Fruit fly (Drosophila melanogaster) whole organism, adult: Measurements from ENCODE around the gene CG42553.

ENCODE experiments used
- CG11617 ChIP-seq: fragments of 200-800 bp; sonication (Bioruptor generic); optimal IDR thresholded peaks from 2 replicates; lab custom pipeline; 2017; ENCODE audit warnings: mild to moderate bottlenecking, missing biosample characterization, missing genetic modification reagents, missing genetic modification characterization
- CG12768 ChIP-seq: fragments of 200-800 bp; sonication (Bioruptor generic); optimal IDR thresholded peaks from 2 replicates; lab custom pipeline; 2017; ENCODE audit warnings: missing biosample characterization, missing genetic modification characterization, mild to moderate bottlenecking, moderate library complexity, missing genetic modification reagents
- CG14711 ChIP-seq: fragments of 200-800 bp; sonication (Bioruptor generic); optimal IDR thresholded peaks from 2 replicates; lab custom pipeline; 2018; ENCODE audit warnings: missing biosample characterization, mild to moderate bottlenecking, missing genetic modification characterization, moderate library complexity
- CG1620 ChIP-seq: fragments of 200-800 bp; sonication (Bioruptor generic); optimal IDR thresholded peaks from 2 replicates; lab custom pipeline; 2016; ENCODE audit warnings: missing biosample characterization, missing genetic modification characterization
- CG33017 ChIP-seq: fragments of 200-800 bp; sonication (Bioruptor generic); optimal IDR thresholded peaks from 2 replicates; lab custom pipeline; 2018; ENCODE audit warnings: missing biosample characterization, mild to moderate bottlenecking, missing genetic modification characterization, moderate library complexity
- CG5204 ChIP-seq: fragments of 200-800 bp; sonication (Bioruptor generic); optimal IDR thresholded peaks from 2 replicates; lab custom pipeline; 2016; ENCODE audit warnings: missing biosample characterization, missing genetic modification characterization
- CG7045 ChIP-seq: fragments of 200-800 bp; sonication (Bioruptor generic); optimal IDR thresholded peaks from 2 replicates; lab custom pipeline; 2017; ENCODE audit warnings: missing biosample characterization, mild to moderate bottlenecking, missing genetic modification characterization
- CG7101 ChIP-seq: fragments of 200-800 bp; sonication (Bioruptor generic); optimal IDR thresholded peaks from 2 replicates; lab custom pipeline; 2018; ENCODE audit warnings: missing biosample characterization, mild to moderate bottlenecking, missing genetic modification characterization, moderate library complexity
- Clk ChIP-seq: fragments of 200-800 bp; sonication (Bioruptor generic); optimal IDR thresholded peaks from 2 replicates; lab custom pipeline; 2017; ENCODE audit warnings: missing biosample characterization, missing genetic modification characterization
- Crg-1 ChIP-seq: fragments of 200-800 bp; sonication (Bioruptor generic); optimal IDR thresholded peaks from 2 replicates; lab custom pipeline; 2016; ENCODE audit warnings: missing biosample characterization, missing genetic modification characterization
- Hr96 ChIP-seq: fragments of 200-800 bp; sonication (Bioruptor generic); optimal IDR thresholded peaks from 2 replicates; lab custom pipeline; 2016; ENCODE audit warnings: missing biosample characterization, missing genetic modification characterization
- Mnt ChIP-seq: fragments of 200-800 bp; sonication (Bioruptor generic); optimal IDR thresholded peaks from 2 replicates; lab custom pipeline; 2016; ENCODE audit warnings: missing biosample characterization, mild to moderate bottlenecking, missing genetic modification characterization
- bab1 ChIP-seq: fragments of 200-800 bp; sonication (Bioruptor generic); optimal IDR thresholded peaks from 3 replicates; lab custom pipeline; 2019; ENCODE audit warnings: missing biosample characterization, mild to moderate bottlenecking, missing genetic modification characterization, moderate library complexity
- cic ChIP-seq: fragments of 200-800 bp; sonication (Bioruptor generic); optimal IDR thresholded peaks from 2 replicates; lab custom pipeline; 2017; ENCODE audit warnings: missing biosample characterization, mild to moderate bottlenecking, missing genetic modification characterization, moderate library complexity
- cnc ChIP-seq, 2 experiments: fragments of >200 bp; optimal IDR thresholded peaks; 2 replicates each; lab custom pipeline; 2017
- kay ChIP-seq: fragments of 200-800 bp; sonication (Bioruptor generic); peaks from one replicate; lab custom pipeline; 2016; ENCODE audit warnings: missing biosample characterization, missing genetic modification characterization, borderline replicate concordance
- ovo ChIP-seq: fragments of 200-800 bp; sonication (Bioruptor generic); optimal IDR thresholded peaks from 2 replicates; lab custom pipeline; 2016; ENCODE audit warnings: missing biosample characterization, missing genetic modification characterization
- pad ChIP-seq: fragments of 200-800 bp; sonication (Bioruptor generic); optimal IDR thresholded peaks from 3 replicates; lab custom pipeline; 2017; ENCODE audit warnings: missing biosample characterization, missing genetic modification characterization, mild to moderate bottlenecking, moderate library complexity, missing genetic modification reagents
- tj ChIP-seq: fragments of 200-800 bp; sonication (Bioruptor generic); optimal IDR thresholded peaks from 3 replicates; lab custom pipeline; 2017; ENCODE audit warnings: missing biosample characterization, mild to moderate bottlenecking, missing genetic modification characterization, moderate library complexity
- toe ChIP-seq: fragments of 200-800 bp; sonication (Bioruptor generic); optimal IDR thresholded peaks from 2 replicates; lab custom pipeline; 2016; ENCODE audit warnings: missing biosample characterization, missing genetic modification characterization

The CG42553 gene

DNA sequence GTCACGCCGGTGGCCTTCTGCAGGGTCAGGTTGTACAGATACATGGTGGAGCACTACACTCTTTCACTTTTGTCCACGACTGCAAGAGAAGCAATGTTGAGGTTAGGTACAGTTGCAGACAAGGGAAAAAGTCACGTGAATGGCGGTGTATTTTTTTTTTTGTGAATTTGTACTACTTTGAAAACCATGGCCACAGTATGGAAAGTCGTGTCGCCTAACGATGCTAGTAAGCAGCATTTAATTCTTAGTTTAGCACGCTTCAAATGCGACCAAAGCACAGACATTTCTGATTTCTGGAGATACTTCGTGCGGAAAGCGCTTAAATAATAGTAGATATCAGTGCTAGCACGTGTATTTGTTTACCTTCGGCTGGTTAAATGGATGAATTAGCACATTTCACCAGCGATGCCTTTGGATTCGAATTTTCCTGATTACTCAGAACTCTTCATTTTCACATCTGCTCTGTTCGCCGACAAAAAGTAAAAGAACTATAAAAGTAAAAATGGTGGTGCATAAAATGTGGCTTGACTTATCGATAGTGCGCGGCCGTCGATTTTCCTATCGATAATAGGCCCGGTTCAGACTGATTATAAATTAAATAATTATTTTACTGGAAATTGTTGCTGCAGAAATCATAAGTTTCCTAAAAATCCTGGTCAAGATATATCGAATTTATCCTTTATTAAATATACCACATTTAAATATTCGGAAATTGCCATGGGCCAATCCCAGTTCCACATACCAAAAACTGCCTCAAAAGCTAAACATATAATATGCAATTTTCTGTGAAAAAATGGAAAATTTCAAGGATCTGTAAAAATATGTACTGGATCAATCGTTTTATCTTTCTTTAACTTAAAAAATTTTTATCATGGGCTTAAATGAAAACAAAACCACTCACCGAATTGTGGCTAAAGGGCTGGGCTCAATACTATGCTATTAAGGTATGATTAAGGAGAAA lies 716 bp upstream of the CG42553 start, which contains the start of gene Sf3b3:
Gene Sf3b3 (minus strand): TSS at position 489 of the 961 bp plus-strand sequence.
- no peak for TF ChIP-seq Hr96 (GFP tag; lab: Kevin White, UChicago)
- TF ChIP-seq toe (GFP tag; lab: Kevin White, UChicago) = peak; percentile 55
- TF ChIP-seq bab1 (GFP tag; lab: Kevin White, UChicago) = peak; percentile 61
- TF ChIP-seq ovo (GFP tag; lab: Kevin White, UChicago) = no peak
- TF ChIP-seq CG7101 (tag; lab: Kevin White, UChicago) = peak; percentile 50
- no peak for TF ChIP-seq CG11617 (GFP tag; lab: Kevin White, UChicago)
- no peak for TF ChIP-seq CG5204 (GFP tag; lab: Kevin White, UChicago)
- peak; percentile 52 for TF ChIP-seq tj (GFP tag; lab: Kevin White, UChicago)
- TF ChIP-seq CG12768 (GFP tag; lab: Kevin White, UChicago) = peak; percentile 12
- TF ChIP-seq CG7045 (GFP tag; lab: Kevin White, UChicago) = peak; percentile 4
- no peak for TF ChIP-seq CG14711
- TF ChIP-seq CG33017 (tag; lab: Kevin White, UChicago) = no peak
- TF ChIP-seq Clk (GFP tag; lab: Kevin White, UChicago) = no peak
- no peak for TF ChIP-seq cnc (optimal IDR thresholded peaks at IDR 0.05; lab: Kevin White, UChicago)
- no peak for TF ChIP-seq Crg-1 (GFP tag; lab: Kevin White, UChicago)
- no peak for TF ChIP-seq CG1620 (GFP tag; lab: Kevin White, UChicago)
- TF ChIP-seq cic (GFP tag; lab: Kevin White, UChicago) = no peak
- no peak for TF ChIP-seq kay (GFP tag; lab: Kevin White, UChicago)
- no peak for TF ChIP-seq pad (GFP tag; lab: Kevin White, UChicago)
- peak; percentile 81 for TF ChIP-seq Mnt (GFP tag; lab: Kevin White, UChicago)

DNA sequence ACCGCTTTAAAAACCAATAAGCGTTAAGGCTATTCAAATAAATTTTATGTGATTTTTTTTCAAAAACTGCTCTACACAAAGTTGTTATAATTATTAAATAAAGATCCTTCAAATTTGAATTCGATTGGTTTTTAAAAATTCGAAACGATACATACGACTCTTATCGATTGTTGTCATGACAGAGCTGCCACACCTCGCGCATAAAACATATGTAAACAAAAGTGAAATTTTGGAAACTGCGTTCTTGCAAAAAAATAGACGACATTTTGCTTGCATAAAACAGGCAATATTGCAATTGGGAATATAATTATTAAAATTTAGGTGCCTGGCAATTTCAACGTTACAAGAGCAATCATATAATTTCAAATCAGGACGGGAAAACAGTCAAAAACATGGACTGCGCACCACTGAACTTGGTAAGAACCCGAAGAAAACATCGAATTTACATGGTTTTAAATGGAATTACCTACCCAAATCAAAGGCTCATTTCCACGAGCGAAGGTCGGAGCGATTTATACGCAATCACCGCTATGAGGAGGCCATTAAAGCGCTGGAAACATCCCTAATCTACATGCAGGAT lies 1.7 kb downstream of the CG42553 start, which contains the start of gene CG42554:
Gene CG42554 (plus strand): TSS at position 229 of the 580 bp plus-strand sequence.
- TF ChIP-seq CG5204 (GFP tag; lab: Kevin White, UChicago) = no peak
- no peak for TF ChIP-seq CG1620 (GFP tag; lab: Kevin White, UChicago)
- TF ChIP-seq Crg-1 (GFP tag; lab: Kevin White, UChicago) = no peak
- TF ChIP-seq Mnt (GFP tag; lab: Kevin White, UChicago) = no peak
- TF ChIP-seq CG14711 = peak; percentile 55
- no peak for TF ChIP-seq CG12768 (GFP tag; lab: Kevin White, UChicago)
- TF ChIP-seq toe (GFP tag; lab: Kevin White, UChicago) = no peak
- TF ChIP-seq cnc (optimal IDR thresholded peaks at IDR 0.05; lab: Kevin White, UChicago) = no peak
- peak; percentile 6 for TF ChIP-seq bab1 (GFP tag; lab: Kevin White, UChicago)
- no peak for TF ChIP-seq CG33017 (tag; lab: Kevin White, UChicago)
- TF ChIP-seq Hr96 (GFP tag; lab: Kevin White, UChicago) = no peak
- TF ChIP-seq pad (GFP tag; lab: Kevin White, UChicago) = no peak
- no peak for TF ChIP-seq tj (GFP tag; lab: Kevin White, UChicago)
- TF ChIP-seq Clk (GFP tag; lab: Kevin White, UChicago) = no peak

DNA sequence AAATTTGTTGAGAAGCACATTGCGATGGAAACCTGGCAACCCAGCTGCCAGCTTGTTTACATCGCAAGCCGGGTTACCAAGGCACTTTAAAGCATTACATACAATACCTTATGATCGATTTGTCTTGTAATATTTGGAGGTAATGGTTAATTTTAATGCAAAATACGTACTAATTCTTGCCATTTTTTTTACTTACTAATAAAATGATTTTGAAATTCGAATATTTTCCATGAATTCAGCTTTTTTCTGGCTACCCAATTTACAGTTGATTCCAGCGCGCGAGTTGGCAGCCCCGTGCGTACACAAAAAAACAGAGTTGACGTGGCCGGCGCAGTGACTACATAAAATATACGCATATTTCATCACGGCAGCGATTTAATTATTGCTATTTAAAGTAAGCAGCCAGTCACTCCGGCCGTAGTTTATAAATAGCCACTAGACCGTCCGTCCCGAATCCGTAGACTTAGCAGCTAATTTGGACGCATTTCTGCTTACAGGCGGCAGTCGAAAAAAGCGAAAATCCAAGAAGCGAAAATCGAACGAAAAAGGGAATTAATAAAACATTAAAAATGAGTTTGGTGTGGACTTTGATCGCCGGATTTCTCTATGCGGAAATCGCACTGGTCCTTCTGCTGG lies 3.8 kb downstream of the CG42553 start, which contains the start of the genes CG13901 and CG13887:
Gene CG13901 (minus strand): TSS at position 270 of the 636 bp plus-strand sequence.
Gene CG13887 (plus strand): TSS at position 310 of the 636 bp plus-strand sequence.
- peak; percentile 89 for TF ChIP-seq CG7101 (tag; lab: Kevin White, UChicago)
- TF ChIP-seq CG12768 (GFP tag; lab: Kevin White, UChicago) = peak; percentile 90
- TF ChIP-seq CG11617 (GFP tag; lab: Kevin White, UChicago) = peak; percentile 91
- TF ChIP-seq CG7045 (GFP tag; lab: Kevin White, UChicago) = peak; percentile 90
- TF ChIP-seq CG1620 (GFP tag; lab: Kevin White, UChicago) = peak; percentile 88
- TF ChIP-seq CG14711 = peak; percentile 100
- TF ChIP-seq tj (GFP tag; lab: Kevin White, UChicago) = peak; percentile 80
- peak; percentile 79 for TF ChIP-seq cic (GFP tag; lab: Kevin White, UChicago)
- TF ChIP-seq Crg-1 (GFP tag; lab: Kevin White, UChicago) = peak; percentile 89
- TF ChIP-seq ovo (GFP tag; lab: Kevin White, UChicago) = peak; percentile 84
- no peak for TF ChIP-seq kay (GFP tag; lab: Kevin White, UChicago)
- no peak for TF ChIP-seq cnc (optimal IDR thresholded peaks at IDR 0.05; lab: Kevin White, UChicago)
- peak; percentile 83 for TF ChIP-seq CG33017 (tag; lab: Kevin White, UChicago)
- TF ChIP-seq bab1 (GFP tag; lab: Kevin White, UChicago) = peak; percentile 95
- no peak for TF ChIP-seq CG5204 (GFP tag; lab: Kevin White, UChicago)
- peak; percentile 91 for TF ChIP-seq Hr96 (GFP tag; lab: Kevin White, UChicago)
- peak; percentile 91 for TF ChIP-seq toe (GFP tag; lab: Kevin White, UChicago)
- peak; percentile 76 for TF ChIP-seq pad (GFP tag; lab: Kevin White, UChicago)
- TF ChIP-seq Mnt (GFP tag; lab: Kevin White, UChicago) = peak; percentile 97
- TF ChIP-seq Clk (GFP tag; lab: Kevin White, UChicago) = peak; percentile 77

DNA sequence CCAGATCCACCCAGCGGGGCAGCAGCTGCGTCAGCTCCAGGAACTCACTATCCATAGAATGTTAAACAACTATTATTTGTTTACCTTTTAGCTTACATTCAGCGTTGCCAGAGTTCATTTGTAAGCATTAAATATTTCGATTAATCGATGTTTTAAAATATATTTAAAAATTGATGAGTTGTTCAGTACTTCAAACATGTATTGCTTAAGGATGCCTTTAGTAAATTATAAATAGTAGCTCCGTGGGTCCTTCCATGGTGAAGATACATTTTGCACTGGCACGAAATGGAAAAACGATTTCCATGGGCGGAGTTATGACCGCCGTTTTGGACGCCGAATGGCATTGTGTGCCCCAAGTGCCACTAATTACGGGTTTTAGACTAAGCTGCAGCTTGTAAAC lies 7.4 kb downstream of the CG42553 start, which contains the start of the genes JMJD5 and Gr61a:
Gene JMJD5 (minus strand): TSS at position 101 of the 400 bp plus-strand sequence.
Gene Gr61a (plus strand): TSS at position 192 of the 400 bp plus-strand sequence.
- TF ChIP-seq CG33017 (tag; lab: Kevin White, UChicago) = no peak
- TF ChIP-seq cnc (optimal IDR thresholded peaks at IDR 0.05; lab: Kevin White, UChicago) = no peak
- no peak for TF ChIP-seq bab1 (GFP tag; lab: Kevin White, UChicago)
- TF ChIP-seq CG12768 (GFP tag; lab: Kevin White, UChicago) = no peak
- TF ChIP-seq kay (GFP tag; lab: Kevin White, UChicago) = no peak
- no peak for TF ChIP-seq pad (GFP tag; lab: Kevin White, UChicago)
